Worm (Caenorhabditis elegans) whole organism, L2 larva: ENCODE data around the gene acs-21.

Experiments
- R02D3.7 ChIP-seq: fragments of 150-350 bp; optimal IDR thresholded peaks from 2 replicates; lab custom pipeline; 2014; ENCODE audit warnings: missing biosample characterization, missing genetic modification characterization
- aly-2 ChIP-seq: fragments of 150-350 bp; optimal IDR thresholded peaks from 2 replicates; lab custom pipeline; 2014; ENCODE audit warnings: missing biosample characterization, missing genetic modification characterization
- ama-1 ChIP-seq: fragments of 150-350 bp; optimal IDR thresholded peaks from 2 replicates; lab custom pipeline; 2018; ENCODE audit warnings: inconsistent platforms
- fos-1 ChIP-seq: fragments of 150-350 bp; optimal IDR thresholded peaks from 2 replicates; lab custom pipeline; 2014; ENCODE audit warnings: missing biosample characterization, missing genetic modification characterization
- lin-13 ChIP-seq: fragments of 150-350 bp; optimal IDR thresholded peaks from 2 replicates; lab custom pipeline; 2014; ENCODE audit warnings: missing biosample characterization, missing genetic modification reagents, missing genetic modification characterization
- lin-39 ChIP-seq: fragments of 150-350 bp; optimal IDR thresholded peaks from 2 replicates; lab custom pipeline; 2014; ENCODE audit warnings: missing biosample characterization, missing genetic modification reagents, missing genetic modification characterization
- lsy-2 ChIP-seq, 2 experiments: fragments of 150-350 bp in 1 of 2; sonication (generic microtip) in 1 of 2; optimal IDR thresholded peaks; 2 replicates each; lab custom pipeline; 2014 to 2017; ENCODE audit warnings: missing biosample characterization in 2 of 2, missing genetic modification characterization in 2 of 2
- mdl-1 ChIP-seq, 2 experiments: fragments of 150-350 bp in 1 of 2; sonication (generic microtip) in 1 of 2; optimal IDR thresholded peaks; 2 replicates each; lab custom pipeline; 2017; ENCODE audit warnings: missing biosample characterization in 2 of 2, missing genetic modification characterization in 2 of 2
- nhr-21 ChIP-seq: fragments of 150-350 bp; optimal IDR thresholded peaks from 2 replicates; lab custom pipeline; 2014; ENCODE audit warnings: missing biosample characterization, missing genetic modification characterization
- nhr-25 ChIP-seq: fragments of 150-350 bp; sonication (generic microtip); optimal IDR thresholded peaks from 3 replicates; lab custom pipeline; 2014; ENCODE audit warnings: missing biosample characterization, missing genetic modification characterization
- skn-1 ChIP-seq: sonication (generic microtip); optimal IDR thresholded peaks from 2 replicates; lab custom pipeline; 2017; ENCODE audit warnings: missing biosample characterization, missing genetic modification characterization
- snpc-4 ChIP-seq: fragments of 150-350 bp; optimal IDR thresholded peaks from 2 replicates; lab custom pipeline; 2014; ENCODE audit warnings: missing biosample characterization, missing genetic modification characterization
- unc-62 ChIP-seq: fragments of 150-350 bp; optimal IDR thresholded peaks from 2 replicates; lab custom pipeline; 2014; ENCODE audit warnings: missing biosample characterization, missing genetic modification reagents, missing genetic modification characterization

ce11 chrV:3069101-3069500, 19.8 kb upstream of the acs-21 start, which contains the start of gene str-40:
- TF ChIP-seq lin-13 (GFP tag; lab: Kevin White, UChicago): no peak
- TF ChIP-seq snpc-4: no peak
- TF ChIP-seq R02D3.7 (tag; lab: Kevin White, UChicago): no peak
- no peak for TF ChIP-seq aly-2 (tag; lab: Kevin White, UChicago)
- TF ChIP-seq lsy-2 (tag; optimal IDR thresholded peaks at IDR 0.05; lab: Kevin White, UChicago): no peak
- TF ChIP-seq ama-1: no peak
- no peak for TF ChIP-seq skn-1 (tag; lab: Kevin White, UChicago)
- no peak for TF ChIP-seq mdl-1 (tag; optimal IDR thresholded peaks at IDR 0.05; lab: Kevin White, UChicago)
- no peak for TF ChIP-seq lin-39 (tag; lab: Kevin White, UChicago)
- no peak for TF ChIP-seq fos-1 (tag; lab: Kevin White, UChicago)
- TF ChIP-seq unc-62 (GFP tag; lab: Kevin White, UChicago): no peak
- no peak for TF ChIP-seq nhr-21 (tag; lab: Kevin White, UChicago)
- no peak for TF ChIP-seq nhr-25 (tag; lab: Kevin White, UChicago)
